Worm (Caenorhabditis elegans) whole organism, young adult: ENCODE data around the gene folt-3.

Experiments used
- C06A6.2 ChIP-seq: fragments of 200-800 bp; sonication (Bioruptor generic); conservative IDR thresholded peaks from 2 replicates; pipeline ENCODE4 v1.3.6; 2022; ENCODE audit warnings: missing genetic modification characterization, missing compliant biosample characterization
- F57C9.4 ChIP-seq: sonication (generic microtip); optimal IDR thresholded peaks from 2 replicates; lab custom pipeline; 2017; ENCODE audit warnings: mild to moderate bottlenecking, missing genetic modification characterization, missing compliant biosample characterization
- K12H6.12 ChIP-seq: fragments of 200-800 bp; sonication (Bioruptor generic); optimal IDR thresholded peaks from 2 replicates; lab custom pipeline; 2018; ENCODE audit warnings: mild to moderate bottlenecking, missing genetic modification characterization, missing compliant biosample characterization
- Y53F4B.3 ChIP-seq: fragments of 200-800 bp; sonication (Bioruptor generic); IDR thresholded peaks from 2 replicates; pipeline ENCODE4 v1.3.6; 2022; ENCODE audit warnings: missing genetic modification reagents, missing genetic modification characterization, missing compliant biosample characterization
- attf-6 ChIP-seq: fragments of 200-800 bp; sonication (Bioruptor generic); IDR thresholded peaks from 2 replicates; pipeline ENCODE4 v1.3.6; 2022; ENCODE audit warnings: missing genetic modification reagents, missing genetic modification characterization, missing compliant biosample characterization
- bed-1 ChIP-seq: fragments of 200-800 bp; sonication (Bioruptor generic); IDR thresholded peaks from 2 replicates; pipeline ENCODE4 v1.3.6; 2022; ENCODE audit warnings: missing genetic modification reagents, missing genetic modification characterization, missing compliant biosample characterization
- cebp-1 ChIP-seq, 2 experiments: fragments of 200-800 bp in 1 of 2; sonication (Bioruptor generic) in 1 of 2; sonication (generic microtip) in 1 of 2; IDR thresholded peaks in 1 of 2; optimal IDR thresholded peaks in 1 of 2; 2 replicates each; pipeline versions ENCODE4 v1.3.6 to Lab custom; 2017 to 2022; ENCODE audit warnings: missing compliant biosample characterization in 2 of 2, missing genetic modification characterization in 2 of 2, mild to moderate bottlenecking in 1 of 2, missing genetic modification reagents in 1 of 2, moderate library complexity in 1 of 2
- cebp-2 ChIP-seq: fragments of 200-800 bp; sonication (Bioruptor generic); IDR thresholded peaks from 2 replicates; pipeline ENCODE4 v1.3.6; 2022; ENCODE audit warnings: missing genetic modification characterization, missing compliant biosample characterization
- chd-7 ChIP-seq: sonication (generic microtip); optimal IDR thresholded peaks from 2 replicates; lab custom pipeline; 2016; ENCODE audit warnings: mild to moderate bottlenecking, missing genetic modification characterization, moderate library complexity, missing compliant biosample characterization
- dpff-1 ChIP-seq: sonication (generic microtip); optimal IDR thresholded peaks from 2 replicates; lab custom pipeline; 2017; ENCODE audit warnings: mild to moderate bottlenecking, missing genetic modification characterization, missing compliant biosample characterization
- dpl-1 ChIP-seq: fragments of 150-350 bp; optimal IDR thresholded peaks from 2 replicates; lab custom pipeline; 2014; ENCODE audit warnings: missing biosample characterization, missing genetic modification reagents, missing genetic modification characterization
- efl-1 ChIP-seq: fragments of 150-350 bp; optimal IDR thresholded peaks from 2 replicates; lab custom pipeline; 2014; ENCODE audit warnings: missing biosample characterization, missing genetic modification reagents, missing genetic modification characterization
- egl-44 ChIP-seq: fragments of 200-800 bp; sonication (Bioruptor generic); IDR thresholded peaks from 2 replicates; pipeline ENCODE4 v1.3.6; 2022; ENCODE audit warnings: missing genetic modification reagents, missing genetic modification characterization, missing compliant biosample characterization
- egrh-3 ChIP-seq: fragments of 200-800 bp; sonication (Bioruptor generic); IDR thresholded peaks from 2 replicates; pipeline ENCODE4 v1.3.6; 2022; ENCODE audit warnings: missing genetic modification reagents, missing genetic modification characterization, missing compliant biosample characterization
- fkh-3 ChIP-seq: sonication (generic microtip); optimal IDR thresholded peaks from 2 replicates; lab custom pipeline; 2016; ENCODE audit warnings: mild to moderate bottlenecking, missing genetic modification characterization, missing compliant biosample characterization
- gei-17 ChIP-seq: fragments of 200-800 bp; sonication (Bioruptor generic); optimal IDR thresholded peaks from 2 replicates; lab custom pipeline; 2018; ENCODE audit warnings: mild to moderate bottlenecking, missing genetic modification characterization, missing compliant biosample characterization
- lag-1 ChIP-seq: fragments of 200-800 bp; sonication (Bioruptor generic); IDR thresholded peaks from 2 replicates; pipeline ENCODE4 v1.3.6; 2022; ENCODE audit warnings: missing genetic modification reagents, missing genetic modification characterization, missing compliant biosample characterization
- let-607 ChIP-seq, 2 experiments: fragments of 200-800 bp in 1 of 2; sonication (Bioruptor generic) in 1 of 2; sonication (generic microtip) in 1 of 2; optimal IDR thresholded peaks; 2 replicates each; lab custom pipeline; 2016 to 2018; ENCODE audit warnings: mild to moderate bottlenecking in 2 of 2, missing compliant biosample characterization in 2 of 2, missing genetic modification characterization in 2 of 2, moderate library complexity in 2 of 2, missing genotype in 1 of 2
- lin-40 ChIP-seq: sonication (generic microtip); optimal IDR thresholded peaks from 2 replicates; lab custom pipeline; 2016; ENCODE audit warnings: missing genetic modification characterization, mild to moderate bottlenecking, missing compliant biosample characterization, missing genotype, missing genetic modification reagents
- lsl-1 ChIP-seq: fragments of 200-800 bp; sonication (Bioruptor generic); optimal IDR thresholded peaks from 2 replicates; lab custom pipeline; 2018; ENCODE audit warnings: mild to moderate bottlenecking, missing genetic modification characterization, moderate library complexity, missing compliant biosample characterization
- madf-3 ChIP-seq: fragments of 200-800 bp; sonication (Bioruptor generic); IDR thresholded peaks from 2 replicates; pipeline ENCODE4 v1.3.6; 2022; ENCODE audit warnings: missing genetic modification reagents, missing genetic modification characterization, missing compliant biosample characterization
- madf-6 ChIP-seq: fragments of 200-800 bp; sonication (Bioruptor generic); IDR thresholded peaks from 2 replicates; pipeline ENCODE4 v1.3.6; 2022; ENCODE audit warnings: missing genetic modification reagents, missing genetic modification characterization, missing compliant biosample characterization
- madf-8 ChIP-seq: fragments of 200-800 bp; sonication (Bioruptor generic); conservative IDR thresholded peaks from 2 replicates; pipeline ENCODE4 v1.3.6; 2022; ENCODE audit warnings: missing genetic modification reagents, missing genetic modification characterization, missing compliant biosample characterization
- nhr-120 ChIP-seq: fragments of 200-800 bp; sonication (Bioruptor generic); IDR thresholded peaks from 2 replicates; pipeline ENCODE4 v1.3.6; 2022; ENCODE audit warnings: missing genetic modification characterization, missing compliant biosample characterization
- nhr-179 ChIP-seq: sonication (generic microtip); optimal IDR thresholded peaks from 2 replicates; lab custom pipeline; 2016; ENCODE audit warnings: mild to moderate bottlenecking, missing genetic modification characterization, missing compliant biosample characterization
- nhr-90 ChIP-seq: sonication (generic microtip); optimal IDR thresholded peaks from 2 replicates; lab custom pipeline; 2016; ENCODE audit warnings: missing genotype, mild to moderate bottlenecking, missing genetic modification characterization, missing compliant biosample characterization
- pbrm-1 ChIP-seq: fragments of 200-800 bp; sonication (Bioruptor generic); IDR thresholded peaks from 2 replicates; pipeline ENCODE4 v1.3.6; 2022; ENCODE audit warnings: missing genetic modification reagents, missing genetic modification characterization, missing compliant biosample characterization
- rcor-1 ChIP-seq: fragments of 200-800 bp; sonication (Bioruptor generic); IDR thresholded peaks from 2 replicates; pipeline ENCODE4 v1.3.6; 2022; ENCODE audit warnings: missing genetic modification reagents, missing genetic modification characterization, missing compliant biosample characterization
- snpc-1.1 ChIP-seq: sonication (generic microtip); optimal IDR thresholded peaks from 2 replicates; lab custom pipeline; 2017; ENCODE audit warnings: missing genetic modification characterization, mild to moderate bottlenecking, missing compliant biosample characterization, antibody characterized with exemption, moderate library complexity, missing genotype, missing genetic modification reagents; ENCODE audit not compliant: insufficient read depth
- snpc-3.4 ChIP-seq: sonication (generic microtip); optimal IDR thresholded peaks from 2 replicates; lab custom pipeline; 2017; ENCODE audit warnings: missing genetic modification characterization, mild to moderate bottlenecking, missing compliant biosample characterization, antibody characterized with exemption, moderate library complexity, missing genotype, missing genetic modification reagents
- snpc-4 ChIP-seq, 5 experiments: fragments of 150-350 bp in 1 of 5; sonication (generic microtip) in 4 of 5; optimal IDR thresholded peaks; 2 replicates each; lab custom pipeline; 2014 to 2018; ENCODE audit warnings: missing genetic modification characterization in 5 of 5, missing biosample characterization in 3 of 5, antibody characterized with exemption in 2 of 5, mild to moderate bottlenecking in 2 of 5, missing compliant biosample characterization in 2 of 5, missing genotype in 2 of 5, moderate library complexity in 2 of 5, missing genetic modification reagents in 1 of 5
- sptf-2 ChIP-seq: fragments of 200-800 bp; sonication (Bioruptor generic); optimal IDR thresholded peaks from 2 replicates; lab custom pipeline; 2018; ENCODE audit warnings: mild to moderate bottlenecking, missing genetic modification characterization, missing compliant biosample characterization
- zim-3 ChIP-seq: sonication (generic microtip); optimal IDR thresholded peaks from 2 replicates; lab custom pipeline; 2017; ENCODE audit warnings: mild to moderate bottlenecking, missing genetic modification characterization, moderate library complexity, missing compliant biosample characterization
- ztf-26 ChIP-seq: sonication (generic microtip); optimal IDR thresholded peaks from 2 replicates; lab custom pipeline; 2017; ENCODE audit warnings: missing genetic modification characterization, missing compliant biosample characterization
- ztf-3 ChIP-seq: fragments of 200-800 bp; sonication (Bioruptor generic); optimal IDR thresholded peaks from 2 replicates; lab custom pipeline; 2018; ENCODE audit warnings: mild to moderate bottlenecking, missing genetic modification characterization, missing compliant biosample characterization
- ztf-6 ChIP-seq: fragments of 200-800 bp; sonication (Bioruptor generic); IDR thresholded peaks from 2 replicates; pipeline ENCODE4 v1.3.6; 2022; ENCODE audit warnings: missing genetic modification reagents, missing genetic modification characterization, missing compliant biosample characterization

The folt-3 gene

ce11 chrV:7604858-7605257, 4.7 kb downstream of the folt-3 start, which contains the start of gene clec-213:
Gene clec-213, plus strand, starts transcription at chrV:7605158.
- no peak for TF ChIP-seq zim-3 (tag; lab: Kevin White, UChicago)
- TF ChIP-seq ztf-26 (tag; lab: Kevin White, UChicago), result no peak
- no peak for TF ChIP-seq lag-1
- no peak for TF ChIP-seq ztf-6 (GFP tag; lab: Robert Waterston, UW)
- no peak for TF ChIP-seq pbrm-1 (GFP tag; lab: Robert Waterston, UW)
- TF ChIP-seq snpc-1.1 (tag; lab: Kevin White, UChicago), result no peak
- no peak for TF ChIP-seq nhr-120 (GFP tag; lab: Robert Waterston, UW)
- TF ChIP-seq let-607 (tag; optimal IDR thresholded peaks at IDR 0.05; lab: Kevin White, UChicago), result no peak
- TF ChIP-seq madf-3 (GFP tag; lab: Robert Waterston, UW), result no peak
- no peak for TF ChIP-seq egl-44
- TF ChIP-seq lsl-1 (GFP tag; lab: Kevin White, UChicago), result no peak
- TF ChIP-seq dpff-1 (tag; lab: Kevin White, UChicago), result no peak
- TF ChIP-seq attf-6 (GFP tag; lab: Robert Waterston, UW), result no peak
- TF ChIP-seq rcor-1, result no peak
- TF ChIP-seq cebp-2 (GFP tag; lab: Robert Waterston, UW), result no peak
- TF ChIP-seq fkh-3 (tag; lab: Kevin White, UChicago), result no peak
- no peak for TF ChIP-seq F57C9.4 (tag; lab: Kevin White, UChicago)

ce11 chrV:7603404-7603803, 6.1 kb downstream of the folt-3 start, which contains the start of gene C50E3.11:
Gene C50E3.11, minus strand, starts transcription at chrV:7603486.
- TF ChIP-seq nhr-90 (tag; lab: Kevin White, UChicago) (no peak), efl-1 (GFP tag; lab: Kevin White, UChicago) (peak; percentile 86), dpl-1 (GFP tag; lab: Kevin White, UChicago) (peak; percentile 28), egrh-3 (GFP tag; lab: Robert Waterston, UW) (no peak), madf-8 (GFP tag; lab: Robert Waterston, UW) (peak; percentile 26; the same call in 1 of the 2 replicates), madf-6 (GFP tag; lab: Robert Waterston, UW) (peak; percentile 84), ztf-3 (GFP tag; lab: Kevin White, UChicago) (no peak)
- TF ChIP-seq, all 124 proteins: peak for 4

ce11 chrV:7601443-7601842, 8.1 kb downstream of the folt-3 start, which contains the start of gene scl-26:
Gene scl-26, minus strand, starts transcription at chrV:7601543.
- TF ChIP-seq lin-40 (tag; lab: Kevin White, UChicago), result no peak
- no peak for TF ChIP-seq dpff-1 (tag; lab: Kevin White, UChicago)
- TF ChIP-seq attf-6 (GFP tag; lab: Robert Waterston, UW), result no peak
- no peak for TF ChIP-seq Y53F4B.3 (GFP tag; lab: Robert Waterston, UW)
- no peak for TF ChIP-seq nhr-179 (tag; lab: Kevin White, UChicago)
- TF ChIP-seq snpc-1.1 (tag; lab: Kevin White, UChicago), result no peak
- no peak for TF ChIP-seq chd-7 (tag; lab: Kevin White, UChicago)
- no peak for TF ChIP-seq sptf-2 (GFP tag; lab: Kevin White, UChicago)
- no peak for TF ChIP-seq cebp-1 (GFP tag; IDR thresholded peaks at IDR 0.05; lab: Robert Waterston, UW)
- no peak for TF ChIP-seq cebp-1 (tag; optimal IDR thresholded peaks at IDR 0.05; lab: Kevin White, UChicago)
- no peak for TF ChIP-seq C06A6.2
- no peak for TF ChIP-seq bed-1 (GFP tag; lab: Robert Waterston, UW)
- no peak for TF ChIP-seq snpc-4 (GFP tag; optimal IDR thresholded peaks at IDR 0.05; lab: Kevin White, UChicago)
- TF ChIP-seq snpc-4 (tag; optimal IDR thresholded peaks at IDR 0.05; lab: Kevin White, UChicago), result no peak
- TF ChIP-seq K12H6.12 (tag; lab: Kevin White, UChicago), result no peak
- TF ChIP-seq madf-3 (GFP tag; lab: Robert Waterston, UW), result no peak
- TF ChIP-seq snpc-3.4 (tag; lab: Kevin White, UChicago), result no peak
- TF ChIP-seq gei-17 (GFP tag; lab: Kevin White, UChicago), result no peak
- TF ChIP-seq, all 124 proteins: peak for 0
